Worm (Caenorhabditis elegans) whole organism, mixed stage, embryonic: ENCODE measurements around the gene ZK686.2.

Experiments used
- M03D4.4 ChIP-seq: sonication (generic microtip); optimal IDR thresholded peaks from 2 replicates; lab custom pipeline; 2017; ENCODE audit warnings: mild to moderate bottlenecking, missing genetic modification characterization, missing compliant biosample characterization
- bed-3 ChIP-seq: fragments of 200-800 bp; sonication (Bioruptor generic); optimal IDR thresholded peaks from 3 replicates; lab custom pipeline; 2018; ENCODE audit warnings: mild to moderate bottlenecking, missing genetic modification characterization, moderate library complexity, missing compliant biosample characterization
- blmp-1 ChIP-seq: fragments of 150-350 bp; optimal IDR thresholded peaks from 2 replicates; lab custom pipeline; 2014; ENCODE audit warnings: missing biosample characterization, missing genetic modification characterization
- ceh-39 ChIP-seq: fragments of 150-350 bp; optimal IDR thresholded peaks from 2 replicates; lab custom pipeline; 2014; ENCODE audit warnings: missing biosample characterization, missing genetic modification characterization
- ceh-43 ChIP-seq: fragments of 200-800 bp; sonication (Bioruptor generic); optimal IDR thresholded peaks from 2 replicates; lab custom pipeline; 2018; ENCODE audit warnings: mild to moderate bottlenecking, missing genetic modification characterization, moderate library complexity, missing compliant biosample characterization
- ceh-83 ChIP-seq: fragments of 200-800 bp; sonication (Bioruptor generic); optimal IDR thresholded peaks from 2 replicates; lab custom pipeline; 2018; ENCODE audit warnings: mild to moderate bottlenecking, missing genetic modification characterization, missing compliant biosample characterization
- ces-1 ChIP-seq: fragments of 150-350 bp; optimal IDR thresholded peaks from 2 replicates; lab custom pipeline; 2014; ENCODE audit warnings: missing biosample characterization, missing genetic modification reagents, missing genetic modification characterization
- cnd-1 ChIP-seq: fragments of 200-800 bp; sonication (Bioruptor generic); optimal IDR thresholded peaks from 2 replicates; lab custom pipeline; 2018; ENCODE audit warnings: mild to moderate bottlenecking, missing genetic modification characterization, missing compliant biosample characterization
- drap-1 ChIP-seq: fragments of 200-800 bp; sonication (Bioruptor generic); optimal IDR thresholded peaks from 3 replicates; lab custom pipeline; 2018; ENCODE audit warnings: mild to moderate bottlenecking, missing genetic modification characterization, missing compliant biosample characterization
- elt-1 ChIP-seq: sonication (generic microtip); optimal IDR thresholded peaks from 2 replicates; lab custom pipeline; 2017; ENCODE audit warnings: missing genetic modification characterization, mild to moderate bottlenecking, missing compliant biosample characterization, antibody characterized with exemption, moderate library complexity, borderline replicate concordance; ENCODE audit not compliant: insufficient read depth
- elt-3 ChIP-seq: fragments of 150-350 bp; optimal IDR thresholded peaks from 2 replicates; lab custom pipeline; 2014; ENCODE audit warnings: missing biosample characterization, missing genetic modification characterization
- ham-2 ChIP-seq: fragments of 200-800 bp; sonication (Bioruptor generic); optimal IDR thresholded peaks from 2 replicates; lab custom pipeline; 2018; ENCODE audit warnings: mild to moderate bottlenecking, missing genetic modification characterization, missing compliant biosample characterization
- hlh-1 ChIP-seq: fragments of 150-350 bp; optimal IDR thresholded peaks from 2 replicates; lab custom pipeline; 2014; ENCODE audit warnings: missing biosample characterization, missing genetic modification reagents, missing genetic modification characterization
- lin-13 ChIP-seq: fragments of 150-350 bp; optimal IDR thresholded peaks from 2 replicates; lab custom pipeline; 2014; ENCODE audit warnings: missing biosample characterization, missing genetic modification characterization
- lsy-2 ChIP-seq: fragments of 150-350 bp; optimal IDR thresholded peaks from 2 replicates; lab custom pipeline; 2014; ENCODE audit warnings: missing biosample characterization, missing genetic modification characterization
- mab-5 ChIP-seq: fragments of 150-350 bp; optimal IDR thresholded peaks from 2 replicates; lab custom pipeline; 2014; ENCODE audit warnings: missing biosample characterization, missing genetic modification characterization
- mep-1 ChIP-seq: fragments of 150-350 bp; optimal IDR thresholded peaks from 2 replicates; lab custom pipeline; 2017; ENCODE audit warnings: missing biosample characterization, missing genetic modification reagents, missing genetic modification characterization, inconsistent platforms
- mls-2 ChIP-seq: sonication (generic microtip); optimal IDR thresholded peaks from 2 replicates; lab custom pipeline; 2016; ENCODE audit warnings: mild to moderate bottlenecking, missing genetic modification characterization, moderate library complexity, missing compliant biosample characterization
- nhr-12 ChIP-seq: fragments of 150-350 bp; optimal IDR thresholded peaks from 2 replicates; lab custom pipeline; 2014; ENCODE audit warnings: missing biosample characterization, missing genetic modification characterization
- nhr-2 ChIP-seq: fragments of 150-350 bp; optimal IDR thresholded peaks from 2 replicates; lab custom pipeline; 2014; ENCODE audit warnings: missing biosample characterization, missing genetic modification characterization
- nhr-237 ChIP-seq: fragments of 150-350 bp; optimal IDR thresholded peaks from 2 replicates; lab custom pipeline; 2014; ENCODE audit warnings: missing biosample characterization, missing genetic modification characterization
- nhr-28 ChIP-seq: fragments of 150-350 bp; optimal IDR thresholded peaks from 2 replicates; lab custom pipeline; 2014; ENCODE audit warnings: missing biosample characterization, missing genetic modification characterization
- nhr-76 ChIP-seq: sonication (generic microtip); optimal IDR thresholded peaks from 2 replicates; lab custom pipeline; 2017; ENCODE audit warnings: missing biosample characterization, missing genetic modification characterization
- pha-4 ChIP-seq: fragments of 150-350 bp; optimal IDR thresholded peaks from 2 replicates; lab custom pipeline; 2018; ENCODE audit warnings: missing biosample characterization, missing genetic modification reagents, missing genetic modification characterization
- sem-2 ChIP-seq: fragments of 200-800 bp; sonication (Bioruptor generic); optimal IDR thresholded peaks from 2 replicates; lab custom pipeline; 2018; ENCODE audit warnings: mild to moderate bottlenecking, missing genetic modification characterization, missing compliant biosample characterization
- sptf-1 ChIP-seq: sonication (generic microtip); optimal IDR thresholded peaks from 2 replicates; lab custom pipeline; 2017; ENCODE audit warnings: mild to moderate bottlenecking, missing genetic modification characterization, moderate library complexity, missing compliant biosample characterization
- tbx-8 ChIP-seq: fragments of 200-800 bp; sonication (Bioruptor generic); optimal IDR thresholded peaks from 2 replicates; lab custom pipeline; 2018; ENCODE audit warnings: mild to moderate bottlenecking, missing genetic modification characterization, moderate library complexity, missing compliant biosample characterization
- unc-120 ChIP-seq: sonication (generic microtip); optimal IDR thresholded peaks from 2 replicates; lab custom pipeline; 2017; ENCODE audit warnings: missing genetic modification characterization, missing compliant biosample characterization; ENCODE audit not compliant: poor library complexity, severe bottlenecking
- zip-8 ChIP-seq: fragments of 150-350 bp; optimal IDR thresholded peaks from 2 replicates; lab custom pipeline; 2014; ENCODE audit warnings: missing biosample characterization, missing genetic modification characterization
- ztf-11 ChIP-seq: fragments of 150-350 bp; optimal IDR thresholded peaks from 2 replicates; lab custom pipeline; 2014; ENCODE audit warnings: missing biosample characterization, missing genetic modification characterization

The ZK686.2 gene

ce11 chrIII:7770986-7771385, 5.1 kb upstream of the ZK686.2 start:
- TF ChIP-seq lsy-2 (tag; lab: Kevin White, UChicago) (peak; percentile 69), sptf-1 (tag; lab: Kevin White, UChicago) (peak; percentile 10), lin-13 (tag; lab: Kevin White, UChicago) (peak; percentile 59)

- TF ChIP-seq lsy-2 (tag; lab: Kevin White, UChicago) (peak; percentile 93), ceh-39 (tag; lab: Kevin White, UChicago) (no peak), ham-2 (GFP tag; lab: Kevin White, UChicago) (no peak), unc-120 (tag; lab: Kevin White, UChicago) (peak; percentile 45)
- TF ChIP-seq, all 35 proteins: peak for 2
These were observed 4.1 kb upstream of the ZK686.2 start, which contains the start of gene snu-23 for ce11 chrIII:7769965-7770364. Gene snu-23 (minus strand): TSS chrIII:7770120.

- TF ChIP-seq nhr-28 (tag; lab: Kevin White, UChicago) (no peak), bed-3 (GFP tag; lab: Kevin White, UChicago) (no peak), ztf-11 (no peak)
These were observed 3.1 kb upstream of the ZK686.2 start, which contains the start of gene ZK686.3 for ce11 chrIII:7768963-7769362. Gene ZK686.3 (minus strand): TSS chrIII:7769063.

ce11 chrIII:7767415-7767814, 1.6 kb upstream of the ZK686.2 start, which contains the start of gene ZK686.5:
Gene ZK686.5 (minus strand): TSS chrIII:7767515.
- TF ChIP-seq blmp-1 (tag; lab: Kevin White, UChicago) (no peak), lin-13 (tag; lab: Kevin White, UChicago) (no peak), elt-3 (tag; lab: Kevin White, UChicago) (no peak), unc-120 (tag; lab: Kevin White, UChicago) (no peak), ces-1 (GFP tag; lab: Kevin White, UChicago) (no peak), M03D4.4 (tag; lab: Kevin White, UChicago) (no peak), ceh-43 (no peak), zip-8 (tag; lab: Kevin White, UChicago) (no peak), sem-2 (no peak), mep-1 (tag; lab: Kevin White, UChicago) (no peak), elt-1 (tag; lab: Kevin White, UChicago) (no peak), mab-5 (no peak), ham-2 (GFP tag; lab: Kevin White, UChicago) (no peak), mls-2 (tag; lab: Kevin White, UChicago) (no peak), nhr-12 (tag; lab: Kevin White, UChicago) (no peak), lsy-2 (tag; lab: Kevin White, UChicago) (no peak), pha-4 (no peak)

ce11 chrIII:7763503-7763902, 2.3 kb downstream of the ZK686.2 start, which contains the start of gene mtx-2:
Gene mtx-2 (minus strand): TSS chrIII:7763603.
- no peak for TF ChIP-seq nhr-237
- TF ChIP-seq M03D4.4 (tag; lab: Kevin White, UChicago), result no peak
- TF ChIP-seq hlh-1, result no peak
- no peak for TF ChIP-seq sptf-1 (tag; lab: Kevin White, UChicago)
- no peak for TF ChIP-seq cnd-1
- TF ChIP-seq ceh-39 (tag; lab: Kevin White, UChicago), result no peak
- TF ChIP-seq nhr-76, result no peak
- TF ChIP-seq lin-13 (tag; lab: Kevin White, UChicago), result no peak

- TF ChIP-seq hlh-1 (no peak), sem-2 (no peak), pha-4 (no peak), ceh-43 (no peak), lin-13 (tag; lab: Kevin White, UChicago) (no peak), zip-8 (tag; lab: Kevin White, UChicago) (no peak), blmp-1 (tag; lab: Kevin White, UChicago) (no peak), lsy-2 (tag; lab: Kevin White, UChicago) (no peak), nhr-2 (tag; lab: Kevin White, UChicago) (no peak), drap-1 (GFP tag; lab: Kevin White, UChicago) (no peak), nhr-28 (tag; lab: Kevin White, UChicago) (no peak), tbx-8 (GFP tag; lab: Kevin White, UChicago) (no peak), cnd-1 (no peak), bed-3 (GFP tag; lab: Kevin White, UChicago) (no peak), nhr-76 (no peak), elt-3 (tag; lab: Kevin White, UChicago) (no peak), ces-1 (GFP tag; lab: Kevin White, UChicago) (no peak), elt-1 (tag; lab: Kevin White, UChicago) (no peak), ceh-83 (no peak), ztf-11 (no peak)
These were observed 3.6 kb downstream of the ZK686.2 start for ce11 chrIII:7762250-7762649.
